Fruit fly (Drosophila melanogaster): ENCODE measurements around the gene osa.

The osa gene

dm6 chr3R:17655040-17655439 is 63.1 kb downstream of the osa start (continued):
- TF ChIP-seq D19B (GFP tag; optimal IDR thresholded peaks at IDR 0.05), result no peak
- no peak for TF ChIP-seq CG12155 (GFP tag; optimal IDR thresholded peaks at IDR 0.05)
- TF ChIP-seq CG10462 (GFP tag; optimal IDR thresholded peaks at IDR 0.05), result no peak
- TF ChIP-seq row (GFP tag; IDR thresholded peaks at IDR 0.05), result no peak
- TF ChIP-seq abd-A (tag; optimal IDR thresholded peaks at IDR 0.05), result no peak
- TF ChIP-seq danr (GFP tag; IDR thresholded peaks at IDR 0.05), result no peak
- TF ChIP-seq CG6765 (GFP tag; optimal IDR thresholded peaks at IDR 0.05), result no peak
- TF ChIP-seq al (GFP tag; IDR thresholded peaks at IDR 0.05), result no peak
- TF ChIP-seq CG12071 (GFP tag; optimal IDR thresholded peaks at IDR 0.05), result peak; percentile 41
- no peak for TF ChIP-seq Mad (GFP tag; optimal IDR thresholded peaks at IDR 0.05)
- TF ChIP-seq lola (GFP tag; optimal IDR thresholded peaks at IDR 0.05), result no peak
- no peak for TF ChIP-seq esg (GFP tag; conservative IDR thresholded peaks at IDR 0.05)
- no peak for TF ChIP-seq run (tag; optimal IDR thresholded peaks at IDR 0.05)
- no peak for TF ChIP-seq MESR4 (GFP tag; optimal IDR thresholded peaks at IDR 0.05)
- peak; percentile 21 for TF ChIP-seq dmrt11E (tag; optimal IDR thresholded peaks at IDR 0.05)
- TF ChIP-seq eve (GFP tag; optimal IDR thresholded peaks at IDR 0.05), result no peak
- TF ChIP-seq pfk (GFP tag; optimal IDR thresholded peaks at IDR 0.05), result no peak
- no peak for TF ChIP-seq Med (GFP tag)
- no peak for TF ChIP-seq Atf6 (GFP tag; IDR thresholded peaks at IDR 0.05)
- TF ChIP-seq CG14014 (GFP tag; IDR thresholded peaks at IDR 0.05), result peak; percentile 24; the same call in 1 of the 2 replicates
- TF ChIP-seq D19A (tag; optimal IDR thresholded peaks at IDR 0.05), result no peak
- no peak for TF ChIP-seq B-H2 (GFP tag; optimal IDR thresholded peaks at IDR 0.05)
- no peak for TF ChIP-seq CG7987 (GFP tag; optimal IDR thresholded peaks at IDR 0.05)
- no peak for TF ChIP-seq CG3065 (GFP tag; optimal IDR thresholded peaks at IDR 0.05)
- TF ChIP-seq chm (GFP tag; IDR thresholded peaks at IDR 0.05), result peak; percentile 67
- TF ChIP-seq Adf1 (GFP tag; IDR thresholded peaks at IDR 0.05), result no peak
- no peak for TF ChIP-seq CG4820 (GFP tag; optimal IDR thresholded peaks at IDR 0.05)
- no peak for TF ChIP-seq CG8290 (GFP tag; optimal IDR thresholded peaks at IDR 0.05)
- peak; percentile 41 to 76 for TF ChIP-seq CG8290 (tag; optimal IDR thresholded peaks at IDR 0.05)
- peak; percentile 88 for TF ChIP-seq HLHmδ (GFP tag; optimal IDR thresholded peaks at IDR 0.05)
- peak; percentile 17 for TF ChIP-seq Mes4 (GFP tag; optimal IDR thresholded peaks at IDR 0.05)
- no peak for TF ChIP-seq Lpt (GFP tag; optimal IDR thresholded peaks at IDR 0.05)
- TF ChIP-seq cato (GFP tag; optimal IDR thresholded peaks at IDR 0.05; ENCODE audit: borderline replicate concordance), result no peak
- peak; percentile 25 for TF ChIP-seq dmrt99B (tag; optimal IDR thresholded peaks at IDR 0.05)
- TF ChIP-seq cas (GFP tag; IDR thresholded peaks at IDR 0.05), result no peak
- 0 out of 2 replicates have a peak, but pooled peaks have one; percentile 13 for TF ChIP-seq dimm (GFP tag; IDR thresholded peaks at IDR 0.05)
- TF ChIP-seq NK7.1 (GFP tag; optimal IDR thresholded peaks at IDR 0.05), result no peak
- TF ChIP-seq ham (GFP tag; IDR thresholded peaks at IDR 0.05), result no peak
- no peak for TF ChIP-seq GATAe (GFP tag; conservative IDR thresholded peaks at IDR 0.05)
- no peak for TF ChIP-seq Awh (GFP tag; IDR thresholded peaks at IDR 0.05)
- TF ChIP-seq CG4328 (GFP tag; optimal IDR thresholded peaks at IDR 0.05), result no peak
- TF ChIP-seq CG15011 (GFP tag; optimal IDR thresholded peaks at IDR 0.05), result no peak
- peak; percentile 43 for TF ChIP-seq nerfin-1 (tag; optimal IDR thresholded peaks at IDR 0.05)
- TF ChIP-seq CG14965 (GFP tag; optimal IDR thresholded peaks at IDR 0.05; ENCODE audit: borderline replicate concordance), result no peak
- TF ChIP-seq CG11247 (GFP tag; IDR thresholded peaks at IDR 0.05), result no peak
- no peak for TF ChIP-seq D (optimal IDR thresholded peaks at IDR 0.05)
- TF ChIP-seq D (GFP tag; optimal IDR thresholded peaks at IDR 0.05), result peak; percentile 3
- no peak for TF ChIP-seq NFAT (GFP tag; IDR thresholded peaks at IDR 0.05)
- TF ChIP-seq crp (GFP tag; optimal IDR thresholded peaks at IDR 0.05), result no peak
- TF ChIP-seq CG14860 (GFP tag; IDR thresholded peaks at IDR 0.05; ENCODE audit: partially characterized antibody), result no peak
- no peak for TF ChIP-seq CkIIα-i1 (GFP tag; IDR thresholded peaks at IDR 0.05)
- no peak for TF ChIP-seq rib (GFP tag; IDR thresholded peaks at IDR 0.05)
- no peak for TF ChIP-seq p53 (GFP tag; optimal IDR thresholded peaks at IDR 0.05)
